Fruit fly (Drosophila melanogaster) whole organism, embryonic: ENCODE measurements around the gene Gycalpha99B.
A peak's percentile ranks its signal among the peaks of the same experiment; 100 is the strongest.

ENCODE experiments used
- CG10654 ChIP-seq: fragments of 200-800 bp; sonication (Bioruptor generic); optimal IDR thresholded peaks from 2 replicates; lab custom pipeline; 2016; ENCODE audit warnings: missing biosample characterization, missing genetic modification characterization
- CG11456 ChIP-seq: fragments of 200-800 bp; sonication (Bioruptor generic); IDR thresholded peaks from 3 replicates; pipeline ENCODE4 v1.3.6; 2022; ENCODE audit warnings: missing biosample characterization, missing genetic modification characterization
- CG12391 ChIP-seq: fragments of 200-800 bp; sonication (Bioruptor generic); optimal IDR thresholded peaks from 3 replicates; lab custom pipeline; 2018; ENCODE audit warnings: missing biosample characterization, mild to moderate bottlenecking, missing genetic modification characterization, moderate library complexity
- CG13287 ChIP-seq: fragments of 200-800 bp; sonication (Bioruptor generic); IDR thresholded peaks from 2 replicates; pipeline ENCODE4 v1.3.6; 2022; ENCODE audit warnings: missing biosample characterization, missing genetic modification characterization; ENCODE audit not compliant: partially characterized antibody
- CG15011 ChIP-seq: fragments of 200-800 bp; sonication (Bioruptor generic); optimal IDR thresholded peaks from 3 replicates; lab custom pipeline; 2018; ENCODE audit warnings: missing biosample characterization, mild to moderate bottlenecking, missing genetic modification characterization
- CG2116 ChIP-seq: fragments of 200-800 bp; sonication (Bioruptor generic); optimal IDR thresholded peaks from 3 replicates; lab custom pipeline; 2018; ENCODE audit warnings: missing biosample characterization, mild to moderate bottlenecking, missing genetic modification characterization
- CG2120 ChIP-seq: fragments of 200-800 bp; sonication (Bioruptor generic); optimal IDR thresholded peaks from 3 replicates; lab custom pipeline; 2016; ENCODE audit warnings: missing biosample characterization, missing genetic modification characterization
- CG2202 ChIP-seq: fragments of 200-800 bp; sonication (Bioruptor generic); optimal IDR thresholded peaks from 2 replicates; lab custom pipeline; 2018; ENCODE audit warnings: missing biosample characterization, mild to moderate bottlenecking, missing genetic modification characterization
- CG31365 ChIP-seq: fragments of 200-800 bp; sonication (Bioruptor generic); optimal IDR thresholded peaks from 2 replicates; lab custom pipeline; 2018; ENCODE audit warnings: missing biosample characterization, mild to moderate bottlenecking, missing genetic modification characterization
- CG32532 ChIP-seq: fragments of 200-800 bp; sonication (Bioruptor generic); IDR thresholded peaks from 2 replicates; pipeline ENCODE4 v1.3.6; 2022; ENCODE audit warnings: missing biosample characterization, missing genetic modification characterization
- CG9215 ChIP-seq: fragments of 200-800 bp; sonication (Bioruptor generic); IDR thresholded peaks from 2 replicates; pipeline ENCODE4 v1.3.6; 2022; ENCODE audit warnings: missing biosample characterization, missing genetic modification characterization
- Dip2 ChIP-seq: fragments of 200-800 bp; sonication (Bioruptor generic); IDR thresholded peaks from 2 replicates; pipeline ENCODE4 v1.3.6; 2022; ENCODE audit warnings: missing biosample characterization, missing genetic modification characterization
- Drgx ChIP-seq: fragments of 200-800 bp; sonication (Bioruptor generic); IDR thresholded peaks from 2 replicates; pipeline ENCODE4 v1.3.6; 2022; ENCODE audit warnings: missing biosample characterization, missing genetic modification characterization
- E2f2 ChIP-seq: fragments of 200-800 bp; sonication (Bioruptor generic); IDR thresholded peaks from 2 replicates; pipeline ENCODE4 v1.3.6; 2022; ENCODE audit warnings: missing biosample characterization, missing genetic modification characterization
- Gsc ChIP-seq: fragments of 200-800 bp; sonication (Bioruptor generic); IDR thresholded peaks from 2 replicates; pipeline ENCODE4 v1.3.6; 2022; ENCODE audit warnings: missing biosample characterization, missing genetic modification characterization
- Nf-YC ChIP-seq: fragments of 200-800 bp; optimal IDR thresholded peaks from 3 replicates; lab custom pipeline; 2019; ENCODE audit warnings: missing biosample characterization, mild to moderate bottlenecking, missing genetic modification characterization, moderate library complexity
- Poxn ChIP-seq: fragments of 200-800 bp; sonication (Bioruptor generic); IDR thresholded peaks from 2 replicates; pipeline ENCODE4 v1.3.6; 2022; ENCODE audit warnings: missing biosample characterization, missing genetic modification characterization
- Ptx1 ChIP-seq: fragments of 200-800 bp; sonication (Bioruptor generic); IDR thresholded peaks from 2 replicates; pipeline ENCODE4 v1.3.6; 2022; ENCODE audit warnings: missing biosample characterization, missing genetic modification characterization
- Trl ChIP-seq, 3 experiments: fragments of >200 bp in 2 of 3; fragments of 200-800 bp in 1 of 3; sonication (Bioruptor generic) in 1 of 3; optimal IDR thresholded peaks; 2 replicates in 1 of 3; 3 replicates in 2 of 3; lab custom pipeline; 2016 to 2017; ENCODE audit warnings: missing biosample characterization in 1 of 3, missing genetic modification characterization in 1 of 3
- Xrp1 ChIP-seq: fragments of 200-800 bp; sonication (Bioruptor generic); IDR thresholded peaks from 2 replicates; pipeline ENCODE4 v1.3.6; 2022; ENCODE audit warnings: missing biosample characterization, missing genetic modification characterization
- ara ChIP-seq: fragments of 200-800 bp; sonication (Bioruptor generic); IDR thresholded peaks from 2 replicates; pipeline ENCODE4 v1.3.6; 2022; ENCODE audit warnings: missing biosample characterization, missing genetic modification characterization
- ash1 ChIP-seq: fragments of 200-800 bp; sonication (Bioruptor generic); optimal IDR thresholded peaks from 2 replicates; lab custom pipeline; 2018; ENCODE audit warnings: missing biosample characterization, mild to moderate bottlenecking, missing genetic modification characterization
- cato ChIP-seq: fragments of 200-800 bp; sonication (Bioruptor generic); optimal IDR thresholded peaks from 2 replicates; lab custom pipeline; 2016; ENCODE audit warnings: missing biosample characterization, missing genetic modification characterization, borderline replicate concordance
- ci ChIP-seq: fragments of 200-800 bp; sonication (Bioruptor generic); IDR thresholded peaks from 3 replicates; pipeline ENCODE4 v1.3.6; 2022; ENCODE audit warnings: missing biosample characterization, missing genetic modification characterization
- dysf ChIP-seq: fragments of 200-800 bp; sonication (Bioruptor generic); IDR thresholded peaks from 3 replicates; pipeline ENCODE4 v1.3.6; 2022; ENCODE audit warnings: missing biosample characterization, missing genetic modification characterization
- fd96Cb ChIP-seq: fragments of 200-800 bp; sonication (Bioruptor generic); optimal IDR thresholded peaks from 2 replicates; lab custom pipeline; 2018; ENCODE audit warnings: missing biosample characterization, mild to moderate bottlenecking, missing genetic modification characterization, moderate library complexity
- gcm ChIP-seq: fragments of 200-800 bp; sonication (Bioruptor generic); optimal IDR thresholded peaks from 2 replicates; lab custom pipeline; 2019; ENCODE audit warnings: missing biosample characterization, mild to moderate bottlenecking, missing genetic modification characterization, moderate library complexity
- gcm2 ChIP-seq: fragments of 200-800 bp; sonication (Bioruptor generic); optimal IDR thresholded peaks from 2 replicates; lab custom pipeline; 2016; ENCODE audit warnings: missing biosample characterization, missing genetic modification characterization
- gem ChIP-seq: fragments of 200-800 bp; sonication (Bioruptor generic); optimal IDR thresholded peaks from 2 replicates; lab custom pipeline; 2019; ENCODE audit warnings: missing biosample characterization, mild to moderate bottlenecking, missing genetic modification characterization, moderate library complexity
- hkb ChIP-seq, 2 experiments: fragments of 200-800 bp in 1 of 2; fragments of >200 bp in 1 of 2; sonication (Bioruptor generic) in 1 of 2; IDR thresholded peaks in 1 of 2; optimal IDR thresholded peaks in 1 of 2; 2 replicates each; pipeline versions ENCODE4 v1.3.6 to Lab custom; 2017 to 2022; ENCODE audit warnings: missing biosample characterization in 1 of 2, missing genetic modification characterization in 1 of 2
- ken ChIP-seq: fragments of 200-800 bp; sonication (Bioruptor generic); IDR thresholded peaks from 3 replicates; pipeline ENCODE4 v1.3.6; 2022; ENCODE audit warnings: missing biosample characterization, missing genetic modification characterization
- mam ChIP-seq: fragments of 200-800 bp; sonication (Bioruptor generic); optimal IDR thresholded peaks from 3 replicates; lab custom pipeline; 2016; ENCODE audit warnings: missing biosample characterization, missing genetic modification characterization
- onecut ChIP-seq: fragments of 200-800 bp; sonication (Bioruptor generic); IDR thresholded peaks from 2 replicates; pipeline ENCODE4 v1.3.6; 2022; ENCODE audit warnings: missing biosample characterization, missing genetic modification characterization
- otp ChIP-seq: fragments of 200-800 bp; sonication (Bioruptor generic); IDR thresholded peaks from 3 replicates; pipeline ENCODE4, ENCODE4 v1.3.6; 2022; ENCODE audit warnings: missing biosample characterization, missing genetic modification characterization
- pho ChIP-seq: fragments of 200-800 bp; sonication (Bioruptor generic); optimal IDR thresholded peaks from 2 replicates; lab custom pipeline; 2016; ENCODE audit warnings: missing biosample characterization, missing genetic modification characterization
- phol ChIP-seq: fragments of 200-800 bp; sonication (Bioruptor generic); optimal IDR thresholded peaks from 3 replicates; lab custom pipeline; 2018; ENCODE audit warnings: missing biosample characterization, mild to moderate bottlenecking, missing genetic modification characterization, moderate library complexity
- rib ChIP-seq: fragments of 200-800 bp; sonication (Bioruptor generic); IDR thresholded peaks from 2 replicates; pipeline ENCODE4 v1.3.6; 2022; ENCODE audit warnings: missing biosample characterization, missing genetic modification characterization
- slbo ChIP-seq: fragments of 200-800 bp; sonication (Bioruptor generic); IDR thresholded peaks from 2 replicates; pipeline ENCODE4 v1.3.6; 2022; ENCODE audit warnings: missing biosample characterization, missing genetic modification characterization
- tin ChIP-seq: fragments of 200-800 bp; sonication (Bioruptor generic); optimal IDR thresholded peaks from 3 replicates; lab custom pipeline; 2016; ENCODE audit warnings: missing biosample characterization, missing genetic modification characterization
- unpg ChIP-seq: fragments of 200-800 bp; sonication (Bioruptor generic); optimal IDR thresholded peaks from 3 replicates; lab custom pipeline; 2018; ENCODE audit warnings: missing biosample characterization, mild to moderate bottlenecking, missing genetic modification characterization, moderate library complexity
- vnd ChIP-seq: fragments of 200-800 bp; sonication (Bioruptor generic); IDR thresholded peaks from 3 replicates; pipeline ENCODE4 v1.3.6; 2022; ENCODE audit warnings: missing biosample characterization, missing genetic modification characterization; ENCODE audit not compliant: partially characterized antibody

Gene Gycalpha99B

dm6 chr3R:29717519-29717918, 35.2 kb downstream of the Gycalpha99B start (continued):
- peak; percentile 10 for TF ChIP-seq CG2120 (GFP tag; lab: Kevin White, UChicago)
- TF ChIP-seq Drgx (GFP tag; lab: Robert Waterston, UW), result no peak; the same call in 1 of the 2 replicates
- TF ChIP-seq Gsc, result no peak
- TF ChIP-seq gcm (GFP tag; lab: Kevin White, UChicago), result no peak
- peak; percentile 72 for TF ChIP-seq gem (tag; lab: Kevin White, UChicago)
- TF ChIP-seq hkb (optimal IDR thresholded peaks at IDR 0.05; lab: Kevin White, UChicago), result no peak
- peak; percentile 35; the same call in 1 of the 2 replicates for TF ChIP-seq hkb (GFP tag; IDR thresholded peaks at IDR 0.05; lab: Robert Waterston, UW)
- TF ChIP-seq vnd (GFP tag; lab: Robert Waterston, UW), result no peak
- TF ChIP-seq mam (GFP tag; lab: Kevin White, UChicago), result no peak
- TF ChIP-seq CG9215 (GFP tag; lab: Robert Waterston, UW), result no peak
- TF ChIP-seq Nf-YC, result no peak
- peak; percentile 44 for TF ChIP-seq Ptx1 (GFP tag; lab: Robert Waterston, UW)
- peak; percentile 8; the same call in 1 of the 2 replicates for TF ChIP-seq CG32532 (GFP tag; lab: Robert Waterston, UW)
- no peak for TF ChIP-seq CG2202 (tag; lab: Kevin White, UChicago)
- TF ChIP-seq otp (GFP tag; lab: Robert Waterston, UW), result 0 out of 3 replicates have a peak, but pooled peaks have one; percentile 47
- TF ChIP-seq CG13287, result no peak
- TF ChIP-seq CG2116, result no peak
- TF ChIP-seq onecut (GFP tag; lab: Robert Waterston, UW), result peak; percentile 9; the same call in 1 of the 2 replicates
- peak; percentile 11 for TF ChIP-seq CG10654
- TF ChIP-seq CG12391 (tag; lab: Kevin White, UChicago), result peak; percentile 39
- TF ChIP-seq ash1 (GFP tag; lab: Kevin White, UChicago), result no peak
- TF ChIP-seq Dip2, result no peak
- TF ChIP-seq Xrp1 (GFP tag; lab: Robert Waterston, UW), result peak; percentile 30; the same call in 1 of the 2 replicates
- TF ChIP-seq pho, result no peak
- peak; percentile 45 for TF ChIP-seq fd96Cb (tag; lab: Kevin White, UChicago)
- no peak for TF ChIP-seq tin (GFP tag; lab: Kevin White, UChicago)
- TF ChIP-seq CG15011 (GFP tag; lab: Kevin White, UChicago), result no peak
- no peak for TF ChIP-seq Poxn (GFP tag; lab: Robert Waterston, UW)

DNA sequence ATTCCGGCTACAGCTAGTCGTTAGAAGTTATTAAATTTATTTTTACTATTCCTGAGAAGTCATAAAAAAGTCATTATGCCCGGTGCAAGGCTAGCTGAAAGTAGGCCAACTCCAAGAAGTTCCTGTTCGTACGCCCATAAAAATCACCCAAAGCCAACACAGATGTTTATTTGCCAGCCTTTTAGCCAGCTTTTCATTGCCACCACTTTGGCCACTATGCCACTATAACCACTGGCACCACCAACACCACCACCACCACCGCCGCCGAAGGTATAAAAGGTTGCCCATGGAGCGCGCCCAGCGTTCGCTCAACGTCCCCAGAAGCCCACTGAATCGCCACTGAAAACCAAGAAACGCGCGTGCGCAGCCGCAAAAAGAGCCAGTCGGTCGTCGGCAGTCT, 36.1 kb downstream of the Gycalpha99B start, which contains the start of gene CG15506:
CG15506 (plus strand) TSS at position 301 of the 400 bp plus-strand sequence.
- no peak for TF ChIP-seq phol (tag; lab: Kevin White, UChicago)
- peak; percentile 24; the same call in 1 of the 3 replicates for TF ChIP-seq ken (GFP tag; lab: Robert Waterston, UW)
- no peak for TF ChIP-seq CG31365 (tag; lab: Kevin White, UChicago)
- TF ChIP-seq ci (GFP tag; lab: Robert Waterston, UW), result peak; percentile 18; the same call in 1 of the 3 replicates

- no peak for TF ChIP-seq slbo (GFP tag; lab: Robert Waterston, UW)
- TF ChIP-seq CG11456, result no peak
- no peak for TF ChIP-seq unpg (GFP tag; lab: Kevin White, UChicago)
- TF ChIP-seq ara (GFP tag; lab: Robert Waterston, UW), result no peak
- no peak for TF ChIP-seq rib (GFP tag; lab: Robert Waterston, UW)
- TF ChIP-seq gcm2, result no peak
- TF ChIP-seq cato (GFP tag; lab: Kevin White, UChicago), result no peak
- no peak for TF ChIP-seq E2f2 (GFP tag; lab: Robert Waterston, UW)
- no peak for TF ChIP-seq dysf
- no peak for TF ChIP-seq tin (GFP tag; lab: Kevin White, UChicago)
- no peak for TF ChIP-seq CG2120 (GFP tag; lab: Kevin White, UChicago)
- TF ChIP-seq Trl (optimal IDR thresholded peaks at IDR 0.05; lab: Kevin White, UChicago), result no peak
- no peak for TF ChIP-seq Trl (GFP tag; optimal IDR thresholded peaks at IDR 0.05; lab: Kevin White, UChicago)
These were observed 39.9 kb downstream of the Gycalpha99B start, which contains the start of gene CG34296 for dm6 chr3R:29722238-29722637. Gene CG34296 (plus strand): TSS chr3R:29722538.
